Worm (Caenorhabditis elegans): ENCODE results near the gene abhd-12.

ce11 chrV:7964429-7964828, 19.2 kb upstream of the abhd-12 start:
- TF ChIP-seq flt-1 (GFP tag; IDR thresholded peaks at IDR 0.05) = no peak
- no peak for TF ChIP-seq tab-1 (GFP tag; IDR thresholded peaks at IDR 0.05)
- no peak for TF ChIP-seq ref-1 (GFP tag; conservative IDR thresholded peaks at IDR 0.05)
- no peak for TF ChIP-seq klf-2 (GFP tag; conservative IDR thresholded peaks at IDR 0.05)
- no peak for TF ChIP-seq T22C8.4 (GFP tag; IDR thresholded peaks at IDR 0.05)
- no peak for TF ChIP-seq ztf-29 (GFP tag; IDR thresholded peaks at IDR 0.05)
- TF ChIP-seq ztf-23 (GFP tag; IDR thresholded peaks at IDR 0.05) = no peak
- TF ChIP-seq cog-1 (tag; optimal IDR thresholded peaks at IDR 0.05) = no peak
- TF ChIP-seq med-1 (GFP tag; optimal IDR thresholded peaks at IDR 0.05; ENCODE audit: insufficient read depth) = no peak

All from whole organism, midembryonic.